Worm (Caenorhabditis elegans): ENCODE data around the gene avr-15.

Gene avr-15

ce11 chrV:13485732-13486131 lies 25.8 kb downstream of the avr-15 start:
- no peak for TF ChIP-seq unc-62 (GFP tag; optimal IDR thresholded peaks at IDR 0.05)

- no peak for TF ChIP-seq unc-62 (GFP tag; optimal IDR thresholded peaks at IDR 0.05)
Observed at ce11 chrV:13484339-13484738, 27.2 kb downstream of the avr-15 start, which contains the start of gene T10G3.4. T10G3.4 (minus strand) TSS chrV:13484439.

DNA sequence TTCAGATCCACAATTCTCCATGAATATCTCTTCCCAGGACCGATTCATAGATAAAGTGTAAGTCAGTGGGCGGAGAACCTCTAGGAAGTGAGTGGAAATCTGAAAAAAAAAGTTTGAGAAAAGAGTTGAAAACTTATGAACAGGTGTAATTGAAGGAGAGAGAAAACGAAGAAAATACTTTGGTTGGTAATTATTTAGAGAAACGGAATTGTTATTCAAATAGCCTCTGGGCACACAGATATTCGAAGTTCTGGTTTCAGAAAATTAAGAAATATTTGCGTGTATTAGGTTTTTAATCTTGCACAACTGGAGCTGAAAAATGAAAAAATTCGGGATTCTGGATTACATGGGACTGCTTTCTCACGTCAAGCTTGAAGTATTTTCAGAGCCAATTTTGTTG lies 31.8 kb downstream of the avr-15 start, which contains the start of gene T10G3.2:
Gene T10G3.2 (minus strand): TSS at position 101 of the 400 bp plus-strand sequence.
- TF ChIP-seq unc-62 (GFP tag; optimal IDR thresholded peaks at IDR 0.05): no peak

- TF ChIP-seq unc-62 (GFP tag; optimal IDR thresholded peaks at IDR 0.05): no peak
Observed at ce11 chrV:13476350-13476749, 35.2 kb downstream of the avr-15 start, which contains the start of gene T10G3.8. T10G3.8 (minus strand) TSS chrV:13476450.

DNA sequence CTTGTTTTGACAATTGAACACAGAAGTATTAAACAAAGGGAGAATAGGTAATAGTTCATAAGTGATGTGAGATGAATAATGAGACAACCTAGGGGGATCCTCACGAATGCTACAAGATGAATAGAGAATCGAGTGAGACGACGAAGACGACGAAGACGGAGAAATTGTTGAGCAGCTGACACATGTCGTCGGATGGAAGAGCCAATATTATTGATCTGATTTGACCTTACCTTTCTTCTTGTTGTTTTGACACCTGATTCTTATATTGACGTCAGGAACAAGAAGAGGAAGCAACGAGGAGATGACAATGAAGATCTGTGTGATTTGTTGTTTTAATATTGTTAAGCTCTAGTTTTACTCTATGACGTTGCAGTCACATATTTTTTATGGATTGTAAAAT lies 38.1 kb downstream of the avr-15 start, which contains the start of gene T10G3.1:
Gene T10G3.1 (minus strand): TSS at position 213 of the 400 bp plus-strand sequence.
- TF ChIP-seq unc-62 (GFP tag; optimal IDR thresholded peaks at IDR 0.05): no peak

- TF ChIP-seq unc-62 (GFP tag; optimal IDR thresholded peaks at IDR 0.05): no peak
Observed at ce11 chrV:13472062-13472461, 39.5 kb downstream of the avr-15 start.

DNA sequence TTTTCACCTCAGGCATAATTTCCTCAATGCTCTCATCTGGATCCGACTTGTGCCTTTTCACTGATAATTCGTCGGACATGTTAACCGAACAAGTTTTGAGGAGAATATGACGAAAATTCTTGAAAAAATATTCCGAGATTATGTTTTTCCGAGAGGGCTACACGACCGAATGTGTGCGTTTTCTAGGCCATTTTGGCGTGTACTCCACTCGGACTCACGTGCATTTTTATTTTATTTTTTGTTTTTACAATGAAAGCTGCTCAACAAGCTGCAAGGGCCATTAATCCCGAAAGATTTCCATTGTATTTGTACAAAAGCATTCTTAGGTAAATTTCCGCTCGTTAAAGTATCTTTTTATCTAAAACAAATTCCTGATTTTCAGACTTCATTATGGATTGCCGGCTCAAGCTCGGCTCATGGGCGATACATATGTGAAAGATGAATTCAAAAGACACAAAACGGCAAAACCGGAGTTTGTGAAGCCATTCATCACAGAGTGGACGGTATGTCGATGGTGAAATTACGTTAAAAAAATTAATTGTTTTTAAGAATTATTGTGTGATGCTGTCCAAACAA lies 43.2 kb downstream of the avr-15 start, which contains the start of the genes F25H9.6 and F25H9.7:
Gene F25H9.6 (minus strand): TSS at position 172 of the 576 bp plus-strand sequence.
Gene F25H9.7 (plus strand): TSS at position 187 of the 576 bp plus-strand sequence.
- TF ChIP-seq unc-62 (GFP tag; optimal IDR thresholded peaks at IDR 0.05): no peak

DNA sequence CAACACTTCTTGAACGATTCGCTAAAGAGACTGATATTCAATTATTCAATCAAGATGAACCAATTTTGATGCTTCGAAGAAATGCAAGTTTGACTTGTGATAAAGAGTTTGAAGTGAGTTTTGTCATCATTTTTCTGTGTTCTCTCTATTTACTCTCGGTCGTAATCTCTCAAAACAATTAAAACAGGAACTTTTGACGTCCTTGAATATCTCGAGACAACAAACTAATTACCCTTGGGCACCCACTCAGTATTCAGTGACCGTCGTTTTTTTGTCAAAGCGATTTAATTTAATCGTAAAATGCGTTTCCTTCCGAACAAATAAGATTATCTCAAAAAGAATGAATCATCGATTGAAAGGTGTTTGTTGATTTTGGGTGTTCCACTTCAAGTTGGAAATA lies 47.4 kb downstream of the avr-15 start:
- TF ChIP-seq unc-62 (GFP tag; optimal IDR thresholded peaks at IDR 0.05): no peak

- no peak for TF ChIP-seq unc-62 (GFP tag; optimal IDR thresholded peaks at IDR 0.05)
Observed at ce11 chrV:13462974-13463373, 48.5 kb downstream of the avr-15 start, which contains the start of gene frm-10. frm-10 (plus strand) TSS chrV:13463207.

DNA sequence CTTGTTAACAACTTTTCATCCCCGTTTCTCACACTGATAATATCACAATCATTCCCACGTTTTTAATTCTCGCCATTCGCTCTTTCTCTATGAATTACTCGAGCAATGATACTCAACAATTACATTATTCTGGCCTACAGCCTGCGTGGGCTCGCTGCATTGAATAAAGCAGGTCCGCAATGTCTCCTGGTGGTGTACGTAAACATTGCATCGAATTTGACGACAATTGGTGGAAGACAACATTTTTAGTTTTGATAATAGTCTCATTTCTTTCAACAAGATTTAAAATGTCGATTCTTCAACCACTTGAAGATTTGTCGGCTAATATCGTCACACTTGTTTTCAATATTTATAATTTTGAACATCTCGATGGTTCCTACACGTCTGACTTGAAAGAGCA lies 52.2 kb downstream of the avr-15 start, which contains the start of gene bath-39:
Gene bath-39 (plus strand): TSS at position 137 of the 400 bp plus-strand sequence.
- TF ChIP-seq unc-62 (GFP tag; optimal IDR thresholded peaks at IDR 0.05): no peak

- no peak for TF ChIP-seq unc-62 (GFP tag; optimal IDR thresholded peaks at IDR 0.05)
Observed at ce11 chrV:13457858-13458257, 53.7 kb downstream of the avr-15 start, which contains the start of gene F25H9.2. F25H9.2 (plus strand) TSS chrV:13458083.

DNA sequence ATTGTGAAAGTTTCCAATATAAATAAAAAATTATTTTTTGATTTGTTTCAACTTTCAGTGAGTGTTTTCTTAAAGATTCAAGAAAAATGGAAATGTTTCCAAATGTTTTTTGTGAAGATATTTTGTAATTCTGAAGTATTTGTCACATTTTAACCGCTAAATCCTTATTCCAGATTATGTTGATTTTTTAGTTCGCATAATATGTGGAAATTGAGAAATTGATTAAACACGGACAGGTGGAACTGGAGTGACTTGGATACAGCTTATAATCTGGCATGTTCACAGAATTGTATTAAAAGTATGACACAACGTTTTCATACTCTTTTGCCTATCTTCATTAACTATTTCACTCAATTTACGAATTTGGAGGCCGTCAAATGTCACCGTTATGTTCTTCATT lies 56.1 kb downstream of the avr-15 start, which contains the start of gene lurp-3:
Gene lurp-3 (plus strand): TSS at position 301 of the 400 bp plus-strand sequence.
- no peak for TF ChIP-seq unc-62 (GFP tag; optimal IDR thresholded peaks at IDR 0.05)

DNA sequence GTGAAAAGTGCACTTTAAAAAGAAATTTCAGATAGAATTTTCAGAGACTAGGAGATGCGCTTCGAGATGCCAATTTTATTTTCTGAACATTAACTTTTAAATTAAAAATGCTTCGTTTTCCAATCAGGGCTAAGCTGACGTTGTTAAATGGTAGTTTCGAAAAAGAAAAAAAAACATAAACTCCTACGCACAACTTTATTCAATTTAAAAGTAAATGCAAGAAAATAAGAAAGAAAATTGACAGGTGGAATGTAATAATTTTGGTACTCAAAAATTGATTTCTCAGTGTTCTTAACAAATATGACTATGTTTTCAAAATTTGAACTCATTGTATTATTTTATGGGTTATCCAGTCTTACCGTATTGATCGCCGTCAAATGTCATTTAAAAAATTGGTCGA lies 58.2 kb downstream of the avr-15 start, which contains the start of gene lurp-2:
Gene lurp-2 (plus strand): TSS at position 301 of the 400 bp plus-strand sequence.
- TF ChIP-seq unc-62 (GFP tag; optimal IDR thresholded peaks at IDR 0.05): no peak

Measured in whole organism, dauer.